Worm (Caenorhabditis elegans) whole organism, L4 larva: ENCODE data around the gene Y38E10A.17.

Experiments
- dpl-1 ChIP-seq: fragments of 150-350 bp; optimal IDR thresholded peaks from 2 replicates; lab custom pipeline; 2014; ENCODE audit warnings: missing biosample characterization, missing genetic modification reagents, missing genetic modification characterization
- nhr-111 ChIP-seq: fragments of 200-800 bp; sonication (Bioruptor generic); optimal IDR thresholded peaks from 2 replicates; lab custom pipeline; 2018; ENCODE audit warnings: mild to moderate bottlenecking, missing genetic modification characterization, missing compliant biosample characterization

ce11 chrII:12612218-12612617 lies 22.4 kb downstream of the Y38E10A.17 start, which contains the start of gene nspe-4:
- no peak for TF ChIP-seq nhr-111 (GFP tag; lab: Kevin White, UChicago)
- TF ChIP-seq dpl-1, result no peak
